Worm (Caenorhabditis elegans) whole organism, dauer: ENCODE measurements around the gene fbxb-9.
"Not testable (repeated sequence)": the region's sequence is repeated elsewhere in the genome, so short reads cannot be mapped to it uniquely, and the experiment has no call there.

Source experiments
- unc-62 ChIP-seq: sonication (generic microtip); optimal IDR thresholded peaks from 2 replicates; lab custom pipeline; 2017; ENCODE audit warnings: missing biosample characterization, missing genetic modification reagents, missing genetic modification characterization

fbxb-9 gene

DNA sequence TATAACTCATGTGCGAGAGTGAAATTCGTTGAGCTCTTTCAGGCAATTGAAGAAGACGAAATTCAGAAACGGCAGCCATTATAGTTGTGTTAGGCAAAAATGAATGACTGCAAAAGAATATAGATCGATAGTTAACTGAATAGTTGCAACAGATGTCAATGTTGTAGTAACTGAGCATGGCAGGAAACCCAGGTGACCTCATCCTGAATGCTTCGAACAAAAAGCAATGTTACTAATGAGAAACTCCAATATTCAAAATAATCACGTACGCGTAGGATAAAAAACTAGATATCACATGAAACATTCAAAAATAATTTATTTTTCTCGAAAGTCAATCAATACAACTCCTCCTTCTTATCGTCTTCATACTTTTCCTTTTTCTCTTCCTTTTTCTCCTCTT lies at the start of gene fbxb-9:
Gene fbxb-9 (minus strand): TSS at position 101 of the 400 bp plus-strand sequence.
- TF ChIP-seq unc-62 (GFP tag; lab: Kevin White, UChicago), result no peak

DNA sequence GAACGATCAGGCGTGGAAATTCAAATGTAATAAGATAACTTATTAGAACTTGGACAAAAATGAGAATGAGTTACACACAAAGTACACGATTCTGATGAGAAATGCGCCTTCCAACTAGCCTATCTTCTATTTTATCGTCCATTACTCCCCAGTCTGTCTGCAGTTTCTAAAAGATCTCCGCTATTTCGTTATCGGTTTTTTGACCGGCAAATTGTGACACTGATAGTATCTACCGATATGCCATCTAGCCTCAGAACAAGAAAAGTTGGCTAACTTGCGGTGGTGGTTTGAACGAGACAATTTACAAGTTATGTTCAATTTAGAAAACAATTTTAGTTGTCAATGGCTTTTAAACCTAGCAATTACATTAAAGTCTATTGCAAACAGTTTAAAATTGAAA lies 49.2 kb upstream of the fbxb-9 start:
- no peak for TF ChIP-seq unc-62 (GFP tag; lab: Kevin White, UChicago)

- TF ChIP-seq unc-62 (GFP tag; lab: Kevin White, UChicago), result no peak
Observed at ce11 chrIV:11210781-11211256, 48.5 kb upstream of the fbxb-9 start, which contains the start of gene adk-1. Gene adk-1 (minus strand): TSS chrIV:11210831.

ce11 chrIV:11207186-11207585 lies 44.8 kb upstream of the fbxb-9 start, which contains the start of gene R07H5.9:
Gene R07H5.9 (plus strand): TSS chrIV:11207486.
- TF ChIP-seq unc-62 (GFP tag; lab: Kevin White, UChicago), result no peak

ce11 chrIV:11202389-11202788 lies 40.0 kb upstream of the fbxb-9 start, which contains the start of gene R07H5.11:
Gene R07H5.11 (plus strand): TSS chrIV:11202768.
- TF ChIP-seq unc-62 (GFP tag; lab: Kevin White, UChicago), result not testable (repeated sequence)

DNA sequence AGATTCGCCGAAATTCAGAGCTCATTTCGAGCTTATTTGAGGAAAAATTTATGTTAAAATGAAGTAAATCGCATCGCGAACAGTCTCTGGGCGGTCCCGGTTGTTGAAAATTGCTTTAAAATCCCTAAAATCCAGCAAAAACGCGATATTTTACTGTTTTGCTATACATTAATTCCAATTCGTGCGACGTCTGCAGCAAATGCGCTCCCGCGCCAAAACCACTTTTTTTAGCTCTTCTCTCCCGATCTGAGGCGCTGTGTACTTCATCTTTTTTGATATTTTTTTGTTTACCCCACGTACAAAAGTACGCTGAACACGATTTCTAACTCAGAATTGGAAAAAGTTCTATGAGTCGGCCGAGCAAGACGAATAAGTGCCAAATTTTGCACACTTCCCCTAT lies 36.6 kb upstream of the fbxb-9 start, which contains the start of gene R07H5.16:
Gene R07H5.16 (plus strand): TSS at position 348 of the 400 bp plus-strand sequence.
- not testable (repeated sequence) for TF ChIP-seq unc-62 (GFP tag; lab: Kevin White, UChicago)

- no peak for TF ChIP-seq unc-62 (GFP tag; lab: Kevin White, UChicago)
Observed at ce11 chrIV:11189411-11189810, 27.1 kb upstream of the fbxb-9 start, which contains the start of gene fbxb-79. Gene fbxb-79 (minus strand): TSS chrIV:11189511.

DNA sequence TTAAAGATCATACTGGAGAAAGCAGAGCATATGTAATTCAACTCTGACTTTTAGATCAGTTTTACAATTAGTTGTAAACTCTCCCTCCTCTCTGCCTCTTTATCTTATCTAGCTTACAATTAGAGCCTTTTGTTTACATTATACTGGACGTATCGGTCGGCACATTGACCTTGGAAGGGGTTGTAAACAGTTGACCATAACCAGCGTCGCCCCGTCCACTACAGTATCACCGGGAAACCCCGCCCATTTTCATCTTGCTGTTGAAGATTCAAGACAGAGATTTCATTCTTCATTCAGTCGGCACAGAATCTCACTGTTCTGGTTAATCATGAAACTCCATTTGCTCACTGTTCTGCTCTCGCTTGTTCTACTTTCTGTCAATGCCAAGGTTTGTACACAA lies 24.4 kb upstream of the fbxb-9 start, which contains the start of gene sdz-27:
Gene sdz-27 (plus strand): TSS at position 301 of the 400 bp plus-strand sequence.
- no peak for TF ChIP-seq unc-62 (GFP tag; lab: Kevin White, UChicago)

- TF ChIP-seq unc-62 (GFP tag; lab: Kevin White, UChicago), result no peak
Observed at ce11 chrIV:11183991-11184390, 21.6 kb upstream of the fbxb-9 start, which contains the start of gene nuaf-3. Gene nuaf-3 (plus strand): TSS chrIV:11184291.

DNA sequence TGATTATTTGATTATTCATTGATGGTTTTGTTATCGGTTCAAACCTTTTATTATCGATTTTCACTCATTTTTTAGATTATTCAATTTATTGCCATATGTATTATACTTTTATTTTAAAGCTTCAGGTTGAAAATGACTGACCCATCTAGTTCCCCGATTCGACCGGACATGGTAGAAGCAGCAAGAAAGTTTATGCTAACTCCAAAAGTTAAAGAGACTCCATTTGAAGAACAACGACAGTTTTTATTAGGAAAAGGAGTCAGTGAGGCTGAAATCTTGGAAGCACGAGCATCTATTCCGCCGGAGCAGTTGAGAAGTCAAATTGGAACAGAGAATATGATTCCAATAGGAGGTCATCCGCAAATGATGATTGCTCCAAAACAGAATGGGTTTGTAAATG lies 20.7 kb upstream of the fbxb-9 start, which contains the start of gene prx-14:
Gene prx-14 (plus strand): TSS at position 120 of the 400 bp plus-strand sequence.
- TF ChIP-seq unc-62 (GFP tag; lab: Kevin White, UChicago), result no peak

- no peak for TF ChIP-seq unc-62 (GFP tag; lab: Kevin White, UChicago)
Observed at ce11 chrIV:11180077-11180476, 17.7 kb upstream of the fbxb-9 start.

ce11 chrIV:11179123-11179740 lies 16.9 kb upstream of the fbxb-9 start, which contains the start of gene cpt-2:
Gene cpt-2 (plus strand): TSS chrIV:11179645.
- not testable (repeated sequence) for TF ChIP-seq unc-62 (GFP tag; lab: Kevin White, UChicago)

DNA sequence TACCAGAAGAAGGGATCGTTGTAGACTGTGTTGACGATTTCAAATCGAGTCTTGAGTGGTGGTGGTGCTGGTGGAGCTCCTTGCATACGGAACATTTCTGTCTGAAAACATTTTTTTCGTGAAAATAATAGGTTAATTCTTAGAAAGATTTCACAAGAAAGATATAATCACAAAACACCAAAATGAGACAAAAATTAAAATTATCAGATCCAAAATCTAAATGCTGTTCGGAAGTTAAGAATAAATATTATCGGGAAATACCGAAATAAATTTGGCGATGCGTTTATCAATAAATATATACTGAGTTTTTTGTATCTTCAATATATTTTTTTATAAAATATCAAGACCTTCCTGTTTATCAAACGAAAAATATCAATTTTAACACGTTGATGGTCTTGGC lies 16.1 kb upstream of the fbxb-9 start, which contains the start of gene C08F8.9:
Gene C08F8.9 (minus strand): TSS at position 101 of the 400 bp plus-strand sequence.
- no peak for TF ChIP-seq unc-62 (GFP tag; lab: Kevin White, UChicago)

DNA sequence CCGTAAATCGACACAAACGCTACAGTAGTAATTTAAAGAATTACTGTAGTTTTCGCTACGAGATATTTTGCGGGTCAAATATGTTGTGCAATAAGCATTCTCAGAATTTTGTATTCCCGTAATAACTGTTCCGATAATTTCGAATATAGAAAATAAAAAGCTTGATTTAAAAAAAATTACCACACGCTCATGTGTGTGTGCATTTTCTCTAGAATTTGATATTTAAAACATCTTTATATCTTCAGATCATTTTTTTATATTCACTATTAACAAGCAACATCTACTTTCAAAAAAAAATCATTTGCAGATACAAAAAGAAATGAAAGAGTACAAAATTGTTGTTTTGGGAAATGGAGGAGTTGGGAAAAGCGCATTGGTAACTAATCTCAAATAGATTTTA lies 14.6 kb upstream of the fbxb-9 start, which contains the start of gene rap-3:
Gene rap-3 (plus strand): TSS at position 301 of the 400 bp plus-strand sequence.
- TF ChIP-seq unc-62 (GFP tag; lab: Kevin White, UChicago), result no peak

DNA sequence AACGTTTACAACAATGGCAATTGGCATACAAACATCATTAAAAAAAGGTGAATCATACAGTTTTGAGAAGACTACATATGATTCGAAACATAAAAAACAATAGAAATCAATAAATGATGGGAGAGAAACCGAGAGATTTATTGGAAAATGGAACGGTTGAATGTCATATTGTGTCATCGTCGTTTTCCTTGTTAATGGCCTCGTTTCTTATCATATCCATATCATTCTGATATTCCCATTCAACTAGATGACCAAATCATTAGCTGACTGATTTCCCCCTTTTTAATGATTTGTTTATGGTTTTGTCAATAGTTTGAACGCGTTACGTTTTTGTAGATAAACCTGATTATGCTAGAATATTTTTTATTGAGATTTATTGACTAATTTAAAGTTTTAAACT lies 12.4 kb upstream of the fbxb-9 start:
- TF ChIP-seq unc-62 (GFP tag; lab: Kevin White, UChicago), result no peak

- TF ChIP-seq unc-62 (GFP tag; lab: Kevin White, UChicago), result no peak
Observed at ce11 chrIV:11169652-11170051, 7.3 kb upstream of the fbxb-9 start, which contains the start of gene nhr-67. Gene nhr-67 (plus strand): TSS chrIV:11169748.
